Worm (Caenorhabditis elegans): ENCODE measurements around the gene cyp-25A6.

ce11 chrIV:4176088-4176487, 21.2 kb upstream of the cyp-25A6 start, which contains the start of gene dnj-15:
- no peak for TF ChIP-seq him-1 (tag; optimal IDR thresholded peaks at IDR 0.05)
- TF ChIP-seq W03F9.2 (tag; optimal IDR thresholded peaks at IDR 0.05), result no peak
